Worm (Caenorhabditis elegans): ENCODE results near the gene grl-13.

- TF ChIP-seq sptf-1 (tag; optimal IDR thresholded peaks at IDR 0.05) = no peak
- no peak for TF ChIP-seq ztf-11 (tag; optimal IDR thresholded peaks at IDR 0.05)
- TF ChIP-seq lsy-2 (tag; optimal IDR thresholded peaks at IDR 0.05) = no peak
Measured at ce11 chrV:4330820-4331219, 33.6 kb downstream of the grl-13 start.

All from whole organism, mixed stage, embryonic.